Worm (Caenorhabditis elegans): Measurements from ENCODE around the gene K03A1.4.

The K03A1.4 gene

DNA sequence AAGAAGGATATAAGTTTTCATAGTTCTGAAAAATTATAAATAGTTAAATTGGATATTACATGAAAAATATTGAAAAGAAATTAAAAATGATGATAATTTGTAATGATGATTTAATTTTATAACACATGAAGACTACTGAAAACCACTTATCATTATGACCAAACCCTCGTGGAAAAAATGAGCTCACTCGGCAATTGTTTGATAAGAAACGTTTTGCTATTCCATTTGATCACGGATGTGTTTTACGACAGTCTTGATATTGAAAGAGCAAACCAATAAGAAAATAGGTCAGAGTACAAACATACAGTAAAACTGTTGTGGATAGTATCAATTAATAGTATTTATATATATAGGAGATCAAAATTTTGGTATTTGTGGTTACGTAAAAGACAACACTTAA, 16.8 kb upstream of the K03A1.4 start, which contains the start of gene spp-3:
TSS of gene spp-3 (minus strand) at position 25 of the 400 bp plus-strand sequence.
- TF ChIP-seq ham-2 (GFP tag; optimal IDR thresholded peaks at IDR 0.05), result no peak
- no peak for TF ChIP-seq unc-62 (GFP tag; optimal IDR thresholded peaks at IDR 0.05)
- TF ChIP-seq ceh-39 (tag; optimal IDR thresholded peaks at IDR 0.05), result no peak
- TF ChIP-seq nhr-237 (tag; optimal IDR thresholded peaks at IDR 0.05), result no peak
- no peak for TF ChIP-seq pha-4 (tag; optimal IDR thresholded peaks at IDR 0.05)
- TF ChIP-seq cnd-1 (tag; optimal IDR thresholded peaks at IDR 0.05), result no peak
- TF ChIP-seq blmp-1 (tag; optimal IDR thresholded peaks at IDR 0.05), result no peak
- TF ChIP-seq ceh-43 (GFP tag; optimal IDR thresholded peaks at IDR 0.05), result no peak
- TF ChIP-seq lsy-2 (tag; optimal IDR thresholded peaks at IDR 0.05), result no peak
- no peak for TF ChIP-seq sptf-1 (tag; optimal IDR thresholded peaks at IDR 0.05)
- TF ChIP-seq mls-2 (tag; optimal IDR thresholded peaks at IDR 0.05), result no peak
- TF ChIP-seq tbx-8 (GFP tag; optimal IDR thresholded peaks at IDR 0.05), result no peak

DNA sequence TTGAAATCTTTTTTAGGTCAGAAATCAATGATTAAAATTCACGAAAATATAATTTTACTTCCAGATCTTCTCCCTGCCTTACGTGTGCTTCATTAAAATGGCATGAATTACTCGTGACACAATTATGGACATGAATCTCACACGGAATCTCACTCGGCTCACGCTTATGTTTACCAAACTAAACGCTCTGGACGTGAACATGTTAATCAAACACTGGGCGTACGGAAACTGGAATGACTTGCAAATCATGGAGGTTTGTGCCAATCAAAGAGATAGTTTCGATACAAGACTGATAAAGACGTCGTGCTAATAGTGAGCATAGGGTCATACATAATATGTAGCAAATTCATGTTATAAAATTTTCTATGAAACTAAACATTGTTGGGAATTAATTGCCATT, 16.0 kb upstream of the K03A1.4 start:
- TF ChIP-seq elt-1 (tag; optimal IDR thresholded peaks at IDR 0.05; ENCODE audit: borderline replicate concordance, insufficient read depth) (no peak), nhr-28 (tag; optimal IDR thresholded peaks at IDR 0.05) (no peak), nhr-12 (tag; optimal IDR thresholded peaks at IDR 0.05) (no peak), nhr-76 (tag; optimal IDR thresholded peaks at IDR 0.05) (no peak), nhr-237 (tag; optimal IDR thresholded peaks at IDR 0.05) (no peak), lin-32 (GFP tag; optimal IDR thresholded peaks at IDR 0.05) (no peak), ceh-83 (GFP tag; optimal IDR thresholded peaks at IDR 0.05) (no peak), snpc-4 (tag; optimal IDR thresholded peaks at IDR 0.05) (no peak), sem-2 (GFP tag; optimal IDR thresholded peaks at IDR 0.05) (no peak), hlh-1 (tag; optimal IDR thresholded peaks at IDR 0.05) (no peak), ceh-43 (GFP tag; optimal IDR thresholded peaks at IDR 0.05) (no peak), flh-1 (GFP tag; optimal IDR thresholded peaks at IDR 0.05) (no peak), pha-4 (tag; optimal IDR thresholded peaks at IDR 0.05) (no peak), zip-8 (tag; optimal IDR thresholded peaks at IDR 0.05) (no peak), M03D4.4 (tag; optimal IDR thresholded peaks at IDR 0.05) (no peak), ham-2 (GFP tag; optimal IDR thresholded peaks at IDR 0.05) (no peak)

DNA sequence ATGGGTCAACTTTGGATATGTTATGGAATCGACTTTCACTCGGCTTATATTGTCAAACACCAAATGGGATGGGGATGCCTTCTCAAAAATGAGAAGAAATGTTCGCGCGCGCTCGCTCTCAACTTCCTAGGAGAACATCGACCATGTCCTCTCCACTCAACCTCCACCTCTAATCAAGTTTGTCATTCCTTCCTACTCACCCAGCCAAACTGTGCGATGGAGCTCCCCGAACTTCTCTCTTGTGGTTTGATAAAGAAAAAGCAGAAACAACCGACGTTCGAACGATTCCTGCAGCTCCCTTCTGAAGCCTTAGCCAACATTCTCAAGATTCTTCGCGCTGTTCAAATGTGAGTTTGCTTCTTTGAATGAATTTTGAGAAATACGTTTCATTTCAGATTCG, 14.7 kb upstream of the K03A1.4 start:
- TF ChIP-seq nhr-28 (tag; optimal IDR thresholded peaks at IDR 0.05), result no peak
- TF ChIP-seq lin-13 (tag; optimal IDR thresholded peaks at IDR 0.05), result no peak
- TF ChIP-seq sptf-1 (tag; optimal IDR thresholded peaks at IDR 0.05), result no peak
- no peak for TF ChIP-seq ztf-11 (tag; optimal IDR thresholded peaks at IDR 0.05)
- TF ChIP-seq unc-62 (GFP tag; optimal IDR thresholded peaks at IDR 0.05), result no peak
- no peak for TF ChIP-seq drap-1 (GFP tag; optimal IDR thresholded peaks at IDR 0.05)
- no peak for TF ChIP-seq unc-39 (tag; optimal IDR thresholded peaks at IDR 0.05)
- no peak for TF ChIP-seq hlh-1 (tag; optimal IDR thresholded peaks at IDR 0.05)
- TF ChIP-seq ceh-83 (GFP tag; optimal IDR thresholded peaks at IDR 0.05), result no peak
- no peak for TF ChIP-seq ceh-43 (GFP tag; optimal IDR thresholded peaks at IDR 0.05)
- no peak for TF ChIP-seq ces-1 (GFP tag; optimal IDR thresholded peaks at IDR 0.05)
- TF ChIP-seq nhr-2 (tag; optimal IDR thresholded peaks at IDR 0.05), result no peak

DNA sequence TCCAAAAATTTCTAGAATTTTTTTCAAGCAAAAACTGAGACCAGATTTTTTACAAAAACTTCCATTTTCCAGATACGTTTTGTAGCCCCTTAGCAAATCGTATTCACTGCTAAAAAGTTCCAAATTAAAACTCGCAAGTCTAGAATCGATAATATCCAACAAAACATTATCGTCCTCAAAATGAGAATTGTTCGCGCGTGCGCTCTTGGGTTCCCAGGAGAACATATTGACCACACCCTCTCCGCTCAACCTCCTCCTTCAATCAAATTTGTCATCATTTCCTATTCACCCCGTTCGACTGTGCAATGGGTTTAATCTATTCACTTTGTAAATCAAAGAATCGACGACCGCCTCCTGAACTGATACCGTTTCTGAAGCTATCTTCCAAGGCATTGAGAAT, 13.3 kb upstream of the K03A1.4 start:
- TF ChIP-seq blmp-1 (tag; optimal IDR thresholded peaks at IDR 0.05) (no peak), ces-1 (GFP tag; optimal IDR thresholded peaks at IDR 0.05) (no peak), sptf-1 (tag; optimal IDR thresholded peaks at IDR 0.05) (no peak), ham-2 (GFP tag; optimal IDR thresholded peaks at IDR 0.05) (no peak), bed-3 (GFP tag; optimal IDR thresholded peaks at IDR 0.05) (no peak), elt-3 (tag; optimal IDR thresholded peaks at IDR 0.05) (no peak), lin-32 (GFP tag; optimal IDR thresholded peaks at IDR 0.05) (no peak), nhr-12 (tag; optimal IDR thresholded peaks at IDR 0.05) (no peak), ceh-39 (tag; optimal IDR thresholded peaks at IDR 0.05) (no peak), hlh-1 (tag; optimal IDR thresholded peaks at IDR 0.05) (no peak), ztf-11 (tag; optimal IDR thresholded peaks at IDR 0.05) (no peak), flh-1 (GFP tag; optimal IDR thresholded peaks at IDR 0.05) (no peak), unc-120 (tag; optimal IDR thresholded peaks at IDR 0.05; ENCODE audit: poor library complexity, severe bottlenecking) (no peak), unc-62 (GFP tag; optimal IDR thresholded peaks at IDR 0.05) (no peak), tbx-8 (GFP tag; optimal IDR thresholded peaks at IDR 0.05) (no peak), elt-1 (tag; optimal IDR thresholded peaks at IDR 0.05; ENCODE audit: borderline replicate concordance, insufficient read depth) (no peak), mls-2 (tag; optimal IDR thresholded peaks at IDR 0.05) (no peak)
